Fruit fly (Drosophila melanogaster): Measurements from ENCODE around the gene CG13040.

The CG13040 gene

dm6 chr3L:16330740-16331139 is 4.2 kb upstream of the CG13040 start, which contains the start of gene CG33060:
Gene CG33060 (plus strand): TSS chr3L:16331040.
- TF ChIP-seq CG6163 (GFP tag; IDR thresholded peaks at IDR 0.05) (no peak), fkh (GFP tag; optimal IDR thresholded peaks at IDR 0.05) (no peak), Lpt (GFP tag; optimal IDR thresholded peaks at IDR 0.05) (no peak), Eip93F (GFP tag; optimal IDR thresholded peaks at IDR 0.05) (no peak), Blimp-1 (GFP tag; optimal IDR thresholded peaks at IDR 0.05) (no peak), vri (GFP tag; optimal IDR thresholded peaks at IDR 0.05) (no peak), CG31627 (GFP tag; optimal IDR thresholded peaks at IDR 0.05) (no peak), achi (GFP tag; optimal IDR thresholded peaks at IDR 0.05) (no peak)

- TF ChIP-seq Sox15 (GFP tag; optimal IDR thresholded peaks at IDR 0.05) (no peak), pdm3 (GFP tag; optimal IDR thresholded peaks at IDR 0.05) (no peak), CG10631 (GFP tag; optimal IDR thresholded peaks at IDR 0.05) (no peak), svp (GFP tag) (no peak), CG15336 (GFP tag; IDR thresholded peaks at IDR 0.05) (no peak), CG4318 (GFP tag; optimal IDR thresholded peaks at IDR 0.05) (no peak), CG9139 (GFP tag; optimal IDR thresholded peaks at IDR 0.05) (no peak), salr (GFP tag; optimal IDR thresholded peaks at IDR 0.05) (no peak), Gug (GFP tag; IDR thresholded peaks at IDR 0.05) (no peak), Hr39 (GFP tag; optimal IDR thresholded peaks at IDR 0.05) (no peak), lz (GFP tag; optimal IDR thresholded peaks at IDR 0.05) (no peak), CG3032 (tag; optimal IDR thresholded peaks at IDR 0.05) (no peak), net (GFP tag; optimal IDR thresholded peaks at IDR 0.05) (no peak), fd85E (GFP tag; optimal IDR thresholded peaks at IDR 0.05) (no peak), Eip93F (GFP tag; optimal IDR thresholded peaks at IDR 0.05) (no peak), dac (GFP tag; optimal IDR thresholded peaks at IDR 0.05) (no peak), fkh (GFP tag; optimal IDR thresholded peaks at IDR 0.05) (no peak), achi (GFP tag; optimal IDR thresholded peaks at IDR 0.05) (no peak), CG11902 (GFP tag; optimal IDR thresholded peaks at IDR 0.05) (no peak), vri (GFP tag; optimal IDR thresholded peaks at IDR 0.05) (no peak)
These were observed 2.9 kb upstream of the CG13040 start, which contains the start of gene CG33061 for dm6 chr3L:16329495-16329894. Gene CG33061 (plus strand): TSS chr3L:16329795.

DNA sequence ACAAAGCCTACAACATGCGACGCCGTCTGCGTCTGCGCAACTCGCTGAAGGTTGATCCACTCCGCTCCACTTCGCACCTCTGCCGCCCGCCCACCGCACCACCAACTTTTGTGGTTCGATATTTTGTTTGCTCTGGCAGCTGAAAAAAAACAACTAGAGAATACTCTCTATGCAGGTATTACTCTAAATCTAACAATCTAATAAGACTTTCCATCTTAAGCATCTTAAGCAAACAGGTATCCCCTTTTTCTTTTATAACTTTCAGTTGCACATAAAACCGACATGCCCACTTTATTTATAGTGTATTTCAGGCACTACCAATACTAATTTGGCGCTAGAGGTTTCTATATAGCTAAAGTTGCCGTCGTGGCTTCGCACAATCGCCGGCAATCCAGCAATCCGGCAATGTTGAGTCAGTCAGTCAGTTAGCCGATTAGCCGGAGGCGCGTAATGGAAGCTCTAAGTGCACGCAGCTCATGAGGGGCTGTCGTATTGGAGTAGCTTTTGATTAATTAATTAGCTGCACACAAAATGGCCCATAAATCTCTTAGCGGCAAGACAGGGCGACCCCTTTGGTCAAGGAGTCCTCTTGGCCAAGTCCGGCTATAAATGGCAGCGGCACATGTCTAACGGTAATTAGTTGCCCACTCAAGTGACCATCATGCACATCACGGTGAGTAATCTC is 1.8 kb upstream of the CG13040 start, which contains the start of gene CG13058:
TSS of gene CG13058 (plus strand) at position 635 of the 685 bp plus-strand sequence.
- peak; percentile 67 for TF ChIP-seq fkh (GFP tag; optimal IDR thresholded peaks at IDR 0.05)
- peak; percentile 42 to 64 for TF ChIP-seq salr (GFP tag; optimal IDR thresholded peaks at IDR 0.05)
- TF ChIP-seq dac (GFP tag; optimal IDR thresholded peaks at IDR 0.05), result peak; percentile 35
- TF ChIP-seq CG11294 (GFP tag; IDR thresholded peaks at IDR 0.05), result peak; percentile 48; the same call in 1 of the 2 replicates
- TF ChIP-seq Ets96B (tag; optimal IDR thresholded peaks at IDR 0.05), result peak; percentile 71
- TF ChIP-seq Gug (GFP tag; IDR thresholded peaks at IDR 0.05), result peak; percentile 32; the same call in 1 of the 2 replicates
- no peak for TF ChIP-seq Ets21C (GFP tag; optimal IDR thresholded peaks at IDR 0.05)
- TF ChIP-seq acj6 (GFP tag; optimal IDR thresholded peaks at IDR 0.05), result peak; percentile 50
- TF ChIP-seq lz (GFP tag; optimal IDR thresholded peaks at IDR 0.05), result no peak
- TF ChIP-seq CG10631 (GFP tag; optimal IDR thresholded peaks at IDR 0.05), result peak; percentile 37
- TF ChIP-seq Sox15 (GFP tag; optimal IDR thresholded peaks at IDR 0.05), result no peak
- peak; percentile 32 for TF ChIP-seq CG3032 (tag; optimal IDR thresholded peaks at IDR 0.05)
- peak; percentile 21 for TF ChIP-seq CG6792 (GFP tag; optimal IDR thresholded peaks at IDR 0.05)
- peak; percentile 61 for TF ChIP-seq achi (GFP tag; optimal IDR thresholded peaks at IDR 0.05)
- TF ChIP-seq Blimp-1 (GFP tag; optimal IDR thresholded peaks at IDR 0.05), result no peak
- TF ChIP-seq CG10669 (GFP tag; optimal IDR thresholded peaks at IDR 0.05), result peak; percentile 62
- TF ChIP-seq fd59A (GFP tag; optimal IDR thresholded peaks at IDR 0.05), result peak; percentile 61
- no peak for TF ChIP-seq cyc (GFP tag; optimal IDR thresholded peaks at IDR 0.05)
- peak; percentile 85 for TF ChIP-seq CG32006 (GFP tag; optimal IDR thresholded peaks at IDR 0.05)
- peak; percentile 23; the same call in 1 of the 3 replicates for TF ChIP-seq eg (GFP tag; IDR thresholded peaks at IDR 0.05)
- peak; percentile 85 for TF ChIP-seq Hr4 (GFP tag; optimal IDR thresholded peaks at IDR 0.05)
- TF ChIP-seq CG6276 (GFP tag; optimal IDR thresholded peaks at IDR 0.05), result peak; percentile 79
- TF ChIP-seq CG16779 (tag; optimal IDR thresholded peaks at IDR 0.05), result peak; percentile 10
- peak; percentile 43 for TF ChIP-seq CG11762 (GFP tag; optimal IDR thresholded peaks at IDR 0.05; ENCODE audit: insufficient read depth)
- TF ChIP-seq Sox14 (GFP tag; optimal IDR thresholded peaks at IDR 0.05), result peak; percentile 39
- TF ChIP-seq pdm3 (GFP tag; optimal IDR thresholded peaks at IDR 0.05), result peak; percentile 73
- no peak for TF ChIP-seq CG6854 (GFP tag; optimal IDR thresholded peaks at IDR 0.05)
- TF ChIP-seq Lpt (GFP tag; optimal IDR thresholded peaks at IDR 0.05), result peak; percentile 65
- peak; percentile 70 for TF ChIP-seq Eip78C (GFP tag)
- TF ChIP-seq CG3919 (GFP tag; optimal IDR thresholded peaks at IDR 0.05), result peak; percentile 44
- TF ChIP-seq OdsH (GFP tag; optimal IDR thresholded peaks at IDR 0.05), result peak; percentile 55
- TF ChIP-seq fd85E (GFP tag; optimal IDR thresholded peaks at IDR 0.05), result no peak
- peak; percentile 72 for TF ChIP-seq net (GFP tag; optimal IDR thresholded peaks at IDR 0.05)
- TF ChIP-seq CG6808 (GFP tag; optimal IDR thresholded peaks at IDR 0.05), result peak; percentile 40
- TF ChIP-seq CG6163 (GFP tag; IDR thresholded peaks at IDR 0.05), result 0 out of 3 replicates have a peak, but pooled peaks have one; percentile 42
